Worm (Caenorhabditis elegans) whole organism, mixed stage, embryonic: Measurements from ENCODE around the gene T22B7.8.

Experiments
- ces-1 ChIP-seq: fragments of 150-350 bp; optimal IDR thresholded peaks from 2 replicates; lab custom pipeline; 2014; ENCODE audit warnings: missing biosample characterization, missing genetic modification reagents, missing genetic modification characterization
- lin-32 ChIP-seq: fragments of 200-800 bp; sonication (Bioruptor generic); optimal IDR thresholded peaks from 2 replicates; lab custom pipeline; 2018; ENCODE audit warnings: mild to moderate bottlenecking, missing genetic modification characterization, missing compliant biosample characterization
- mep-1 ChIP-seq: fragments of 150-350 bp; optimal IDR thresholded peaks from 2 replicates; lab custom pipeline; 2017; ENCODE audit warnings: missing biosample characterization, missing genetic modification reagents, missing genetic modification characterization, inconsistent platforms
- nhr-28 ChIP-seq: fragments of 150-350 bp; optimal IDR thresholded peaks from 2 replicates; lab custom pipeline; 2014; ENCODE audit warnings: missing biosample characterization, missing genetic modification characterization
- pha-4 ChIP-seq: fragments of 150-350 bp; optimal IDR thresholded peaks from 2 replicates; lab custom pipeline; 2018; ENCODE audit warnings: missing biosample characterization, missing genetic modification reagents, missing genetic modification characterization

DNA sequence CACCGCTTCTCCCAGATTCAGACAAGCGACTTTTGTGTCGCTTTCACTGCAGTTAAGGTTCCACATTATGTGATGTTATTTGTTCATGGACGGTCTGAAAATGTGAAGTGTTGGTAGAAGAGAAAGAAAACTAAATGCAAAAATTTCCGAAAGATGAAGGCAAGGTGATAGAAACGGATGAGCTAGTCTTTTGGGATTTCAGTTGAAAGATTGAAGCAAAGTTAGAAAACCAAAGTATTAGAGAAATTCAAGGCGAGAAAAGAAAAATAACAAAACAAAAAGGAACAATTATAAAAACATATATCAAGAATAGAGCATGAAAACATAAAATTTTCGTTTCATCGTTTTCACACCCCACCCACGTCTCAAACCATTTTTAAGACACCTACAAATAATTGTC lies 20.6 kb upstream of the T22B7.8 start, which contains the start of gene octr-1:
- TF ChIP-seq nhr-28 (tag; lab: Kevin White, UChicago) (no peak), ces-1 (no peak), lin-32 (GFP tag; lab: Kevin White, UChicago) (no peak), pha-4 (tag; lab: Kevin White, UChicago) (no peak), mep-1 (tag; lab: Kevin White, UChicago) (no peak)
